Worm (Caenorhabditis elegans) whole organism, L4/young adult: Measurements from ENCODE around the gene pie-1.

Experiments used
- W03F9.2 ChIP-seq: fragments of 150-350 bp; optimal IDR thresholded peaks from 2 replicates; lab custom pipeline; 2014; ENCODE audit warnings: missing biosample characterization, missing genetic modification characterization
- dao-5 ChIP-seq: sonication (generic microtip); optimal IDR thresholded peaks from 2 replicates; lab custom pipeline; 2016; ENCODE audit warnings: missing genotype, missing genetic modification characterization, moderate library complexity, missing compliant biosample characterization
- him-1 ChIP-seq: sonication (generic microtip); optimal IDR thresholded peaks from 2 replicates; lab custom pipeline; 2016; ENCODE audit warnings: missing genotype, missing genetic modification reagents, missing genetic modification characterization, missing compliant biosample characterization

DNA sequence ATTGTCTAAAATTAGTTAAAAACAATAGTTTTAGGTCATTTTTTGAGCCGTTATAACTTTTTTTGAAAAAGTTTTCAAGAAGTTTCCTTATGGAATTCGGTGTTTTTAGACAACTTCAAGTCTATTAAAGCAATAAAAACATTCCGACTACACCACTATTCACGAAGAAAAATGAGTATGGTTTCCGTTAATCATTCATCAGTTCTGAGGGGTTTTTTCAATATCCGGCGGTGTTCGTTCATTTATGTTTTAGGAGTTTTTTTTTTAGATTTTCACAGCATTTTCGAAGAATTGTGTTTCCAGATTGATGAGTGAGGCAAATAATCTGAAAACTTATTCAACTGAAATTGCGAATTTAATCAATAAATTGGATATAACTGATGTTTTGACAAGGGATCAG is 7.4 kb downstream of the pie-1 start, which contains the start of gene Y49E10.27:
- TF ChIP-seq him-1 (no peak), dao-5 (tag; lab: Kevin White, UChicago) (no peak), W03F9.2 (tag; lab: Kevin White, UChicago) (no peak)
